Fruit fly (Drosophila melanogaster) Kc167 (cell line): Measurements from ENCODE around the gene CG42713.

Experiments used
- Myc ChIP-seq: fragments of >200 bp; optimal IDR thresholded peaks from 2 replicates; lab custom pipeline; 2017; ENCODE audit warnings: missing external identifiers
- Sin3A ChIP-seq: fragments of >200 bp; optimal IDR thresholded peaks from 2 replicates; lab custom pipeline; 2018; ENCODE audit warnings: missing external identifiers
- h ChIP-seq: fragments of >200 bp; optimal IDR thresholded peaks from 3 replicates; lab custom pipeline; 2018; ENCODE audit warnings: missing external identifiers
- insv ChIP-seq: fragments of >200 bp; optimal IDR thresholded peaks from 3 replicates; lab custom pipeline; 2018; ENCODE audit warnings: missing external identifiers
- psq ChIP-seq: fragments of >200 bp; optimal IDR thresholded peaks from 2 replicates; lab custom pipeline; 2017; ENCODE audit warnings: missing external identifiers
- ttk ChIP-seq: sonication (Bioruptor generic); optimal IDR thresholded peaks from 2 replicates; lab custom pipeline; 2017; ENCODE audit warnings: missing external identifiers

CG42713 gene

dm6 chr2L:8888210-8888609, 3.0 kb upstream of the CG42713 start:
- TF ChIP-seq Myc (lab: Kevin White, UChicago), result no peak

DNA sequence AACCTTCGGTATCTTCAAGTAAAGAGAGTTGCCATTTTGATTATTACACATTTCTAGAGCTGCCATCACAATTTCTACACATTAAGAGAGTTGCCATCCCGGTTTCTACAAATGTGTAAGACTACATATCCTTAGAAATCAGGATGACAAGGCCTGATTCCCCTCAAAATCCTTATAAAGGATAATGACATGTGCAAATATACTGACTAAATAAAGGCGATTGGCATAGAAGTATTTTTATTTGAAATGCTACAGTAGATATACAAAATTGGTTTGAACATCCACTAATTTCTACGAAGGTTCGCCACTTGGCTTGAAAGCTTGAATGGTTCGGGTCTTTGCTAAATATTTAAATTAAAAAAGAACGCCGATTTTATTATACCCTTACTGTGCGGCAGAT, 2.5 kb upstream of the CG42713 start:
- TF ChIP-seq Sin3A (lab: Kevin White, UChicago) (no peak), ttk (lab: Kevin White, UChicago) (no peak), psq (lab: Kevin White, UChicago) (no peak), Myc (lab: Kevin White, UChicago) (no peak), h (no peak), insv (no peak)

dm6 chr2L:8894224-8894623, 3.0 kb downstream of the CG42713 start:
- no peak for TF ChIP-seq psq (lab: Kevin White, UChicago)
- TF ChIP-seq insv, result no peak
- TF ChIP-seq Myc (lab: Kevin White, UChicago), result no peak
- TF ChIP-seq Sin3A (lab: Kevin White, UChicago), result no peak
- TF ChIP-seq h, result no peak

dm6 chr2L:8897954-8898713, 6.9 kb downstream of the CG42713 start:
- TF ChIP-seq ttk (lab: Kevin White, UChicago), result no peak
- no peak for TF ChIP-seq insv
- no peak for TF ChIP-seq Sin3A (lab: Kevin White, UChicago)
- no peak for TF ChIP-seq h
- no peak for TF ChIP-seq Myc (lab: Kevin White, UChicago)
- TF ChIP-seq psq (lab: Kevin White, UChicago), result no peak

DNA sequence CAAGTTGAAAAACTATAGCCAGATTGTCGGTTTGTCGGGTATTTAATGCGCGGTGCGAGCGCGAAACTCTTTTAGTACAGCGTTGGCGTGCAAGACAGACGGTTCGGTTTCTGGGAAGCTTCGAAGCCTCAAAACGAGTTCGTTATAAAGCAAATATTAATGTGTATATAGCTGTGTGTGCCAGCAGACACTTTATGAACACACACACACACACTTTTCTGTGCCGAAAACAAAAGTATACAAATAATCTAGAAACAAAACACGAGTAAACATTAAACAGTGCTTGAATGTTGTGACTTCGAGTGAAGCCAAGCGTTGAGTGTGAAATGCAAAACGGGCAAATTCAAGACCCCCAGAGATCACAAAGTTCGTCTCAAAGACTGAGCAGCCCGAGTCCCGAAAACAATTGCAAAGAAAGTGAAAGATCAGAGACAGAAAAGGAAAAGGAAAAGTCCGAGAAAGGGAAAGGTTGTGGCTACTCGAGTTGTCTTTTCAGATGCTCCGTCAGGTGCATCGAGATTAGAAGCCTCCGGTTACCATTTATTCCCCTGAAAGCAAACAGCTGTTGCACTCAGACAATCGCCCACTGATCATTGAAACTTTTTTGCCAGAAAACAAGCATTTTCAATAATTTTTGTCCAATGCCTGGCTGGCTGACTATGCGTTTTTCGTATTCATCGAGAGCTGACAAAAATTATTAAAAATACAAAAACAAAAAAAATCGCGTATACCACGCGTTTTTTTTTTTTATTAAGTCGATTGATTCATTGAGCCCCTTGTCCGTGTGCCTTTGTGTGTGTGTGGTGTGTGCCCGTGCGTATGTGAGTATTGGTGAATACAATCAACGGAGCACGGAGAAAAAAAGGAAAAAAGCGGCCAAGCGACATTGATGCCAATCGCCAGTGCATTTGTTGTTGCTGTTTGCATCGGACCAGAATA, 7.7 kb downstream of the CG42713 start, which contains the start of gene CG34398:
Gene CG34398, plus strand, starts transcription at position 73 of the 939 bp plus-strand sequence.
- TF ChIP-seq Sin3A (lab: Kevin White, UChicago) (no peak), psq (lab: Kevin White, UChicago) (no peak), h (no peak), Myc (lab: Kevin White, UChicago) (no peak), insv (no peak), ttk (lab: Kevin White, UChicago) (no peak)

DNA sequence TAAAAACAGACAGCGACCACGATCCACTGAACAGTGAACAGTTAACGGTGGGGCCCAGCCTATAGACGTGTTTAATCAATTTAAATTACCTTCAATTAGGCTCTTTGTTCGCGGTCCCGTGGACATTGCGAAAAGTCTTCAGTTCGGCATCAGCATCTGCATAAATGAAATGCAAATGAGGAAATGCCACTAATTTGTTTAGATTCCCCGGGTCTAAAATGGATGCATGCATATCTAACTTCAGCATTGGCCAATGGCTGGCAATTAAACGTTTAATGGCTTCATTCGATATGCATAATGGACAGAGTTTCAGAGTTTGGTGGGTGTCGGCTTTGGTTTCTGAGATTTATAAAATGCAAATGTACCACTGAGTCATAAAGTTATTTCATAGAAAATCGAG, 10.6 kb downstream of the CG42713 start:
- no peak for TF ChIP-seq ttk (lab: Kevin White, UChicago)
- TF ChIP-seq Myc (lab: Kevin White, UChicago), result no peak
- TF ChIP-seq insv, result no peak
- TF ChIP-seq Sin3A (lab: Kevin White, UChicago), result no peak
- no peak for TF ChIP-seq h
- TF ChIP-seq psq (lab: Kevin White, UChicago), result no peak

DNA sequence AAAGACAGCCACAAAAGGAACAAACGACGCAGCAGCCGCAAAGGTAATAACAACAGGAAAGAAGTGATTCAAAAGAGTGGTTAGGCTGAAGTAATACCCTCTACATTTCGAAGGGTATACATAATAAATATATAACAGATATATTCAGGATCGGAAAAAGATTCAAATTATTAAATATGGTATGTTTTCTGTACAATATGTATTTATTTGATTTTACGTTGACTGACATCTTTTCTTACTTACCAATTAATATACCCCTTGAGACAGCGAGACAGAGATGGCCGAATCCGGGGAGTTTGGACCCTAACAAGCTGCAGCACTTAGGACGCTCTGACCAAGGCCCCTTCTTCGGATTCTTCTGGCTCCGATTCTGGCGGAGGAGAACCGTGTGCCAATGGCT, 15.0 kb downstream of the CG42713 start:
- TF ChIP-seq insv (no peak), Myc (lab: Kevin White, UChicago) (no peak), Sin3A (lab: Kevin White, UChicago) (no peak), psq (lab: Kevin White, UChicago) (no peak), ttk (lab: Kevin White, UChicago) (no peak), h (no peak)

dm6 chr2L:8915709-8916108, 24.5 kb downstream of the CG42713 start:
- no peak for TF ChIP-seq h
- TF ChIP-seq Sin3A (lab: Kevin White, UChicago), result no peak
- no peak for TF ChIP-seq Myc (lab: Kevin White, UChicago)
- no peak for TF ChIP-seq psq (lab: Kevin White, UChicago)
- TF ChIP-seq insv, result no peak
- no peak for TF ChIP-seq ttk (lab: Kevin White, UChicago)

dm6 chr2L:8919638-8920037, 28.4 kb downstream of the CG42713 start:
- TF ChIP-seq Sin3A (lab: Kevin White, UChicago) (no peak), insv (no peak), ttk (lab: Kevin White, UChicago) (no peak), psq (lab: Kevin White, UChicago) (no peak), h (no peak), Myc (lab: Kevin White, UChicago) (no peak)

- TF ChIP-seq Myc (lab: Kevin White, UChicago), result no peak
- no peak for TF ChIP-seq psq (lab: Kevin White, UChicago)
- no peak for TF ChIP-seq Sin3A (lab: Kevin White, UChicago)
- TF ChIP-seq h, result no peak
These were observed 29.1 kb downstream of the CG42713 start for dm6 chr2L:8920294-8920693.

DNA sequence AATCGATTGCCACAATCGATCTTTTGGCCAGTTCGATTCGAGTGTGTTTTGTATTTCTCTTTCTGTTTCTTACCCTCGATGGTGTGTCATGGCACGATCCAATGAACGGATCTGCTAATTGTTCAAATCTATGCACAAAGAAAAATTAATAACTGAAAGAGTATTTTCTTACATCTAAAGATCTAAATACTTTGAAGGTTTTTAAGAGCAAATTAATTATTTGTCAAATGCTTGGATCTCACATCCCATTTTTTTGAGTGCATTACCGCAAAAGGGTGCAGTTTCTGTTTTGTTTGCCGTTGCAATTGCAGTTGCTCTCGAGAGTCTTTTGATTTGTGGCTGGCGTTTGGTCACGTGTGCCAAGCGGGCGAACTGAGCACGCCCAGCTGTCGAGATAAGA, 30.7 kb downstream of the CG42713 start:
- TF ChIP-seq insv (no peak), Sin3A (lab: Kevin White, UChicago) (no peak), psq (lab: Kevin White, UChicago) (no peak), ttk (lab: Kevin White, UChicago) (no peak), Myc (lab: Kevin White, UChicago) (no peak), h (no peak)

dm6 chr2L:8923405-8923804, 32.2 kb downstream of the CG42713 start:
- TF ChIP-seq Myc (lab: Kevin White, UChicago), result no peak
- no peak for TF ChIP-seq psq (lab: Kevin White, UChicago)
- TF ChIP-seq h, result no peak
- no peak for TF ChIP-seq Sin3A (lab: Kevin White, UChicago)
- no peak for TF ChIP-seq ttk (lab: Kevin White, UChicago)
- no peak for TF ChIP-seq insv
